Fruit fly (Drosophila melanogaster): Measurements from ENCODE around the gene CG7203.

DNA sequence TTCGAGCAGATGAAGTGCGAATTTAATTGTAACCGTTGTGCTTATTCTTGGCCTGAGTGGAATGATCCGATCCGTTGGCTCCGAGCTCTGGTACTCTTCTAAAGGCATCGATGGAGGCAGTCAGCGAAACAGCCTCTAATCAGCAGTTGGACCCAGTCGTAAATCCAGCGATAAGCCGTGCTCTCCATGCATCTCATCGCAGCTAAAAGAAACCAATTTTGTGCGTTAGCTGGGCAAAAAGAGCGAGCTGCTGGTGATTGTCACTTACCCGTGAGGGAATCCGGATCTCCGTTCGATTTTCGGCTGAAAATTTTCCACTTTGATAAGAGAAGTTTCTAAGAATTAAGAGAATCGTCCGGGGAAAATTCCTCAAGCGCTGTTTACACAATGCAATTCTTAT lies 42.9 kb upstream of the CG7203 start, which contains the start of gene LKRSDH:
- TF ChIP-seq CG10348 (GFP tag; IDR thresholded peaks at IDR 0.05) = no peak
- TF ChIP-seq fd96Ca (GFP tag; IDR thresholded peaks at IDR 0.05) = no peak
- no peak for TF ChIP-seq CG14655 (GFP tag; optimal IDR thresholded peaks at IDR 0.05)
- no peak for TF ChIP-seq Ets98B (GFP tag; IDR thresholded peaks at IDR 0.05)
- no peak for TF ChIP-seq CG15710 (tag; optimal IDR thresholded peaks at IDR 0.05)
- no peak for TF ChIP-seq Snoo (tag; optimal IDR thresholded peaks at IDR 0.05)
- TF ChIP-seq CG34367 (tag; optimal IDR thresholded peaks at IDR 0.05) = no peak
- TF ChIP-seq EcR (GFP tag; optimal IDR thresholded peaks at IDR 0.05) = no peak
- TF ChIP-seq CG8159 (tag; optimal IDR thresholded peaks at IDR 0.05) = no peak
- no peak for TF ChIP-seq rn (GFP tag; IDR thresholded peaks at IDR 0.05)
- TF ChIP-seq CG12605 (GFP tag; IDR thresholded peaks at IDR 0.05) = no peak
- no peak for TF ChIP-seq CG4496 (GFP tag; IDR thresholded peaks at IDR 0.05)

Data from whole organism, pupa.